Worm (Caenorhabditis elegans) whole organism, late embryonic: ENCODE measurements around the gene B0284.3.

Experiments used
- ceh-48 ChIP-seq: sonication (generic microtip); optimal IDR thresholded peaks from 2 replicates; lab custom pipeline; 2016; ENCODE audit warnings: missing genetic modification characterization, inconsistent platforms, missing compliant biosample characterization
- pag-3 ChIP-seq: sonication (generic microtip); optimal IDR thresholded peaks from 2 replicates; lab custom pipeline; 2016; ENCODE audit warnings: missing compliant biosample characterization, missing genetic modification characterization, borderline replicate concordance
- pqm-1 ChIP-seq: sonication (generic microtip); optimal IDR thresholded peaks from 2 replicates; lab custom pipeline; 2016; ENCODE audit warnings: missing genetic modification characterization, missing compliant biosample characterization
- sdc-2 ChIP-seq: sonication (generic microtip); optimal IDR thresholded peaks from 2 replicates; lab custom pipeline; 2016; ENCODE audit warnings: missing genotype, missing genetic modification characterization, missing compliant biosample characterization
- sox-4 ChIP-seq: sonication (generic microtip); optimal IDR thresholded peaks from 2 replicates; lab custom pipeline; 2017; ENCODE audit warnings: mild to moderate bottlenecking, missing genetic modification characterization, inconsistent platforms, missing compliant biosample characterization
- unc-86 ChIP-seq: sonication (generic microtip); optimal IDR thresholded peaks from 2 replicates; lab custom pipeline; 2016; ENCODE audit warnings: missing genetic modification characterization, missing compliant biosample characterization

ce11 chrIII:4390421-4390820 lies 10.8 kb upstream of the B0284.3 start:
- TF ChIP-seq unc-86 (tag; lab: Kevin White, UChicago) (no peak), pqm-1 (no peak), sdc-2 (no peak), sox-4 (no peak), pag-3 (no peak), ceh-48 (tag; lab: Kevin White, UChicago) (no peak)
